Fruit fly (Drosophila melanogaster) whole organism, wandering third instar larva: ENCODE results near the gene foxo.

Experiments
- Abd-B ChIP-seq: fragments of >200 bp; optimal IDR thresholded peaks from 2 replicates; lab custom pipeline; 2017; ENCODE audit warnings: missing biosample characterization, missing genetic modification characterization
- CG32264 ChIP-seq: fragments of 200-800 bp; sonication (Bioruptor generic); optimal IDR thresholded peaks from 2 replicates; lab custom pipeline; 2016; ENCODE audit warnings: missing biosample characterization, missing genetic modification characterization
- CG9705 ChIP-seq: fragments of 200-800 bp; sonication (Bioruptor generic); optimal IDR thresholded peaks from 2 replicates; lab custom pipeline; 2018; ENCODE audit warnings: missing biosample characterization, mild to moderate bottlenecking, missing genetic modification characterization
- CrebA ChIP-seq: fragments of 200-800 bp; sonication (Bioruptor generic); optimal IDR thresholded peaks from 2 replicates; lab custom pipeline; 2016; ENCODE audit warnings: missing biosample characterization, mild to moderate bottlenecking, missing genetic modification characterization, borderline replicate concordance
- Dfd ChIP-seq: fragments of >200 bp; optimal IDR thresholded peaks from 2 replicates; lab custom pipeline; 2017; ENCODE audit warnings: missing biosample characterization, missing genetic modification characterization
- Dif ChIP-seq: fragments of 200-275, 200-300 bp; sonication (Bioruptor generic); optimal IDR thresholded peaks from 2 replicates; lab custom pipeline; 2018; ENCODE audit warnings: missing biosample characterization, missing genetic modification characterization; ENCODE audit not compliant: partially characterized antibody
- GATAd ChIP-seq: sonication (Bioruptor generic); optimal IDR thresholded peaks from 2 replicates; lab custom pipeline; 2016; ENCODE audit warnings: missing biosample characterization, missing genetic modification characterization
- Hnf4 ChIP-seq: fragments of 200-800 bp; sonication (Bioruptor generic); optimal IDR thresholded peaks from 2 replicates; lab custom pipeline; 2016; ENCODE audit warnings: missing biosample characterization, mild to moderate bottlenecking, missing genetic modification characterization
- Hr78 ChIP-seq: fragments of >200 bp; optimal IDR thresholded peaks from 2 replicates; lab custom pipeline; 2017; ENCODE audit warnings: missing biosample characterization, missing genetic modification characterization
- Hr83 ChIP-seq: fragments of 200-300 bp; sonication (Bioruptor generic); optimal IDR thresholded peaks from 2 replicates; lab custom pipeline; 2016; ENCODE audit warnings: missing biosample characterization, mild to moderate bottlenecking, missing genetic modification characterization, moderate library complexity; ENCODE audit not compliant: poor library complexity, severe bottlenecking
- Jra ChIP-seq: sonication (Bioruptor generic); optimal IDR thresholded peaks from 2 replicates; lab custom pipeline; 2016; ENCODE audit warnings: missing biosample characterization, missing genetic modification characterization
- Mio ChIP-seq: sonication (Bioruptor generic); optimal IDR thresholded peaks from 2 replicates; lab custom pipeline; 2016; ENCODE audit warnings: missing biosample characterization, missing genetic modification characterization
- N ChIP-seq: fragments of >200 bp; optimal IDR thresholded peaks from 2 replicates; lab custom pipeline; 2018; ENCODE audit warnings: missing biosample characterization, missing external identifiers, missing genetic modification characterization
- OdsH ChIP-seq: fragments of 200-800 bp; sonication (Bioruptor generic); optimal IDR thresholded peaks from 2 replicates; lab custom pipeline; 2016; ENCODE audit warnings: missing biosample characterization, mild to moderate bottlenecking, missing genetic modification characterization
- Rel ChIP-seq, 2 experiments: fragments of 200-800 bp; sonication (Bioruptor generic) in 1 of 2; optimal IDR thresholded peaks; 2 replicates in 1 of 2; 3 replicates in 1 of 2; lab custom pipeline; 2016 to 2019; ENCODE audit warnings: mild to moderate bottlenecking in 2 of 2, missing biosample characterization in 2 of 2, missing genetic modification characterization in 2 of 2, moderate library complexity in 1 of 2
- Sp1 ChIP-seq: fragments of 200-800 bp; sonication (Bioruptor generic); optimal IDR thresholded peaks from 3 replicates; lab custom pipeline; 2019; ENCODE audit warnings: missing biosample characterization, mild to moderate bottlenecking, missing genetic modification characterization, moderate library complexity
- Vsx2 ChIP-seq: fragments of 200-300, 225-300 bp; sonication (Bioruptor generic); optimal IDR thresholded peaks from 2 replicates; lab custom pipeline; 2018; ENCODE audit warnings: missing biosample characterization, missing genetic modification characterization; ENCODE audit not compliant: partially characterized antibody
- br ChIP-seq: fragments of 200-800 bp; sonication (Bioruptor generic); optimal IDR thresholded peaks from 2 replicates; lab custom pipeline; 2016; ENCODE audit warnings: missing biosample characterization, missing genetic modification characterization
- brk ChIP-seq: fragments of 200-800 bp; sonication (Bioruptor generic); optimal IDR thresholded peaks from 2 replicates; lab custom pipeline; 2016; ENCODE audit warnings: missing biosample characterization, mild to moderate bottlenecking, missing genetic modification characterization
- dmrt93B ChIP-seq: fragments of 200-800 bp; sonication (Bioruptor generic); optimal IDR thresholded peaks from 2 replicates; lab custom pipeline; 2018; ENCODE audit warnings: missing biosample characterization, mild to moderate bottlenecking, missing genetic modification characterization
- dsf ChIP-seq: sonication (Bioruptor generic); optimal IDR thresholded peaks from 2 replicates; lab custom pipeline; 2016; ENCODE audit warnings: missing biosample characterization, missing genetic modification characterization, borderline replicate concordance
- ey ChIP-seq: fragments of 200-800 bp; sonication (Bioruptor generic); optimal IDR thresholded peaks from 2 replicates; lab custom pipeline; 2016; ENCODE audit warnings: missing biosample characterization, missing genetic modification characterization
- foxo ChIP-seq, 2 experiments: fragments of 200-800 bp; sonication (Bioruptor generic); optimal IDR thresholded peaks; 2 replicates in 1 of 2; 3 replicates in 1 of 2; lab custom pipeline; 2016 to 2017; ENCODE audit warnings: missing biosample characterization in 2 of 2, missing genetic modification characterization in 2 of 2
- fru ChIP-seq: fragments of 200-800 bp; sonication (Bioruptor generic); optimal IDR thresholded peaks from 3 replicates; lab custom pipeline; 2016; ENCODE audit warnings: missing biosample characterization, mild to moderate bottlenecking, missing genetic modification characterization
- h ChIP-seq: fragments of 200-800 bp; sonication (Bioruptor generic); optimal IDR thresholded peaks from 3 replicates; lab custom pipeline; 2016; ENCODE audit warnings: missing biosample characterization, mild to moderate bottlenecking, missing genetic modification characterization
- lola ChIP-seq: fragments of >200 bp; optimal IDR thresholded peaks from 2 replicates; lab custom pipeline; 2017; ENCODE audit warnings: missing biosample characterization, missing genetic modification characterization
- pan ChIP-seq: fragments of >200 bp; optimal IDR thresholded peaks from 2 replicates; lab custom pipeline; 2017
- psq ChIP-seq: fragments of 200-800 bp; sonication (Bioruptor generic); optimal IDR thresholded peaks from 3 replicates; lab custom pipeline; 2017; ENCODE audit warnings: missing biosample characterization, mild to moderate bottlenecking, missing genetic modification characterization, moderate library complexity
- rgr ChIP-seq: fragments of 200-800 bp; sonication (Bioruptor generic); optimal IDR thresholded peaks from 3 replicates; lab custom pipeline; 2016; ENCODE audit warnings: missing biosample characterization, mild to moderate bottlenecking, missing genetic modification characterization
- sage ChIP-seq: fragments of 200-800 bp; sonication (Bioruptor generic); optimal IDR thresholded peaks from 2 replicates; lab custom pipeline; 2016; ENCODE audit warnings: missing biosample characterization, mild to moderate bottlenecking, missing genetic modification characterization
- sv ChIP-seq: fragments of 200-800 bp; sonication (Bioruptor generic); optimal IDR thresholded peaks from 3 replicates; lab custom pipeline; 2016; ENCODE audit warnings: missing biosample characterization, missing genetic modification characterization
- tai ChIP-seq: sonication (Bioruptor generic); optimal IDR thresholded peaks from 2 replicates; lab custom pipeline; 2016; ENCODE audit warnings: missing biosample characterization, missing genetic modification characterization
- usp ChIP-seq: fragments of >200 bp; optimal IDR thresholded peaks from 2 replicates; lab custom pipeline; 2017; ENCODE audit warnings: missing biosample characterization, missing genetic modification characterization

foxo gene

dm6 chr3R:14109145-14109544 lies 52.4 kb downstream of the foxo start, which contains the start of gene Or88a:
TSS of gene Or88a (plus strand) at chr3R:14109445.
- TF ChIP-seq rgr (GFP tag; lab: Kevin White, UChicago) (no peak), br (GFP tag; lab: Kevin White, UChicago) (no peak), OdsH (no peak), dsf (GFP tag; lab: Kevin White, UChicago) (no peak), sage (GFP tag; lab: Kevin White, UChicago) (no peak), ey (GFP tag; lab: Kevin White, UChicago) (no peak), Rel (GFP tag; optimal IDR thresholded peaks at IDR 0.05; lab: Kevin White, UChicago) (no peak), Rel (tag; optimal IDR thresholded peaks at IDR 0.05; lab: Kevin White, UChicago) (no peak), fru (GFP tag; lab: Kevin White, UChicago) (no peak), dmrt93B (GFP tag; lab: Kevin White, UChicago) (no peak), CG9705 (GFP tag; lab: Kevin White, UChicago) (no peak), pan (lab: Kevin White, UChicago) (no peak), h (GFP tag; lab: Kevin White, UChicago) (no peak), psq (GFP tag; lab: Kevin White, UChicago) (no peak), tai (no peak), Hr78 (GFP tag; lab: Kevin White, UChicago) (no peak), GATAd (GFP tag; lab: Kevin White, UChicago) (no peak), N (GFP tag; lab: Kevin White, UChicago) (no peak)

- no peak for TF ChIP-seq dsf (GFP tag; lab: Kevin White, UChicago)
- TF ChIP-seq brk (GFP tag; lab: Kevin White, UChicago), result no peak
- TF ChIP-seq CG32264 (GFP tag; lab: Kevin White, UChicago), result no peak
- no peak for TF ChIP-seq CrebA (GFP tag; lab: Kevin White, UChicago)
- TF ChIP-seq psq (GFP tag; lab: Kevin White, UChicago), result no peak
- no peak for TF ChIP-seq Hr78 (GFP tag; lab: Kevin White, UChicago)
- no peak for TF ChIP-seq Sp1 (GFP tag; lab: Kevin White, UChicago)
- no peak for TF ChIP-seq sage (GFP tag; lab: Kevin White, UChicago)
- no peak for TF ChIP-seq Mio (GFP tag; lab: Kevin White, UChicago)
- TF ChIP-seq OdsH, result no peak
- TF ChIP-seq dmrt93B (GFP tag; lab: Kevin White, UChicago), result no peak
- no peak for TF ChIP-seq Abd-B (GFP tag; lab: Kevin White, UChicago)
- no peak for TF ChIP-seq h (GFP tag; lab: Kevin White, UChicago)
- TF ChIP-seq Jra, result no peak
- TF ChIP-seq Dif (GFP tag; lab: Kevin White, UChicago), result no peak
- TF ChIP-seq Rel (GFP tag; optimal IDR thresholded peaks at IDR 0.05; lab: Kevin White, UChicago), result no peak
- no peak for TF ChIP-seq Rel (tag; optimal IDR thresholded peaks at IDR 0.05; lab: Kevin White, UChicago)
- TF ChIP-seq Dfd (GFP tag; lab: Kevin White, UChicago), result no peak
- TF ChIP-seq N (GFP tag; lab: Kevin White, UChicago), result no peak
- no peak for TF ChIP-seq pan (lab: Kevin White, UChicago)
- TF ChIP-seq, all 38 proteins: peak for 0
Measured at dm6 chr3R:14112066-14112465, 55.3 kb downstream of the foxo start, which contains the start of gene CG14357. TSS of gene CG14357 (minus strand) at chr3R:14112166.

dm6 chr3R:14116088-14116487 lies 59.3 kb downstream of the foxo start:
- no peak for TF ChIP-seq foxo (GFP tag; optimal IDR thresholded peaks at IDR 0.05; lab: Kevin White, UChicago)
- no peak for TF ChIP-seq ey (GFP tag; lab: Kevin White, UChicago)
- TF ChIP-seq usp (GFP tag; lab: Kevin White, UChicago), result no peak
- no peak for TF ChIP-seq CG9705 (GFP tag; lab: Kevin White, UChicago)
- no peak for TF ChIP-seq CrebA (GFP tag; lab: Kevin White, UChicago)
- no peak for TF ChIP-seq Vsx2 (GFP tag; lab: Kevin White, UChicago)
- no peak for TF ChIP-seq pan (lab: Kevin White, UChicago)
- TF ChIP-seq Rel (GFP tag; optimal IDR thresholded peaks at IDR 0.05; lab: Kevin White, UChicago), result no peak
- TF ChIP-seq Rel (tag; optimal IDR thresholded peaks at IDR 0.05; lab: Kevin White, UChicago), result no peak
- no peak for TF ChIP-seq lola (GFP tag; lab: Kevin White, UChicago)
- TF ChIP-seq Hr83, result no peak
- no peak for TF ChIP-seq Hnf4 (GFP tag; lab: Kevin White, UChicago)
- no peak for TF ChIP-seq Dfd (GFP tag; lab: Kevin White, UChicago)
- no peak for TF ChIP-seq dsf (GFP tag; lab: Kevin White, UChicago)
- no peak for TF ChIP-seq CG32264 (GFP tag; lab: Kevin White, UChicago)
- no peak for TF ChIP-seq br (GFP tag; lab: Kevin White, UChicago)
- no peak for TF ChIP-seq rgr (GFP tag; lab: Kevin White, UChicago)
- no peak for TF ChIP-seq sv (GFP tag; lab: Kevin White, UChicago)
- no peak for TF ChIP-seq OdsH
- no peak for TF ChIP-seq Mio (GFP tag; lab: Kevin White, UChicago)
- no peak for TF ChIP-seq brk (GFP tag; lab: Kevin White, UChicago)
